Worm (Caenorhabditis elegans): ENCODE measurements around the gene F35A5.5.

The F35A5.5 gene

DNA sequence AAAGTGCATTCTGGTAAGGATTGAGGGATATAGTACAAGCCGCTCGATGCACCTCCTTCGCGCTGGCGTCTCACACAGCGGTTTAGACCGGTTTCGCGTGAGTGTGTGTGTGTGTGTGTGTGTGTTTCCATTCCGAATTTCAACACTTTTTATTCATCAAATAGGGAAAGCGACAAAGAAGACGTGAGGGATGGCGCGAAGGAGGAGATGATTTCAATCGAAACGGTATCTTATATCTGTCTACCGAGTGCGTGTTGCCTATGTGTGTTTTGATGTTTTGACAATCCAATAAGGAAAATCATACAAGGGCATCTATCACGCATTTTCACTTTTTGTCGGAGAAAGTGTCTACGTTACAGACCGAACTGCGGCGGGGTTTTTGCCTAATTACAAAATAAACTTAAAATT, 42.2 kb upstream of the F35A5.5 start:
- TF ChIP-seq sma-9 (GFP tag; optimal IDR thresholded peaks at IDR 0.05) (peak; percentile 71), sma-9 (tag; optimal IDR thresholded peaks at IDR 0.05) (no peak), unc-39 (tag; optimal IDR thresholded peaks at IDR 0.05) (no peak), alr-1 (tag; optimal IDR thresholded peaks at IDR 0.05) (no peak), nhr-129 (tag; optimal IDR thresholded peaks at IDR 0.05) (peak; percentile 58), sem-4 (tag; optimal IDR thresholded peaks at IDR 0.05) (peak; percentile 19), blmp-1 (tag; optimal IDR thresholded peaks at IDR 0.05; ENCODE audit: insufficient read depth) (peak; percentile 96), egl-27 (tag; optimal IDR thresholded peaks at IDR 0.05) (peak; percentile 72), nhr-21 (tag; optimal IDR thresholded peaks at IDR 0.05) (peak; percentile 91), Y55F3AM.14 (GFP tag; optimal IDR thresholded peaks at IDR 0.05) (peak; percentile 40), sma-3 (GFP tag; optimal IDR thresholded peaks at IDR 0.05) (peak; percentile 81), nhr-6 (tag; optimal IDR thresholded peaks at IDR 0.05) (peak; percentile 10), nhr-12 (tag; optimal IDR thresholded peaks at IDR 0.05) (no peak), ceh-16 (tag; optimal IDR thresholded peaks at IDR 0.05) (peak; percentile 37), fos-1 (tag; optimal IDR thresholded peaks at IDR 0.05) (peak; percentile 1), ztf-4 (tag; optimal IDR thresholded peaks at IDR 0.05) (no peak), dmd-4 (tag; optimal IDR thresholded peaks at IDR 0.05) (no peak), lin-39 (tag; optimal IDR thresholded peaks at IDR 0.05) (no peak), snpc-4 (tag; optimal IDR thresholded peaks at IDR 0.05) (no peak), nhr-25 (tag; optimal IDR thresholded peaks at IDR 0.05) (peak; percentile 90), nhr-77 (tag; optimal IDR thresholded peaks at IDR 0.05) (no peak), R02D3.7 (tag; optimal IDR thresholded peaks at IDR 0.05) (no peak), mdl-1 (tag; optimal IDR thresholded peaks at IDR 0.05) (peak in 1 of 2 experiments; percentile 1)

DNA sequence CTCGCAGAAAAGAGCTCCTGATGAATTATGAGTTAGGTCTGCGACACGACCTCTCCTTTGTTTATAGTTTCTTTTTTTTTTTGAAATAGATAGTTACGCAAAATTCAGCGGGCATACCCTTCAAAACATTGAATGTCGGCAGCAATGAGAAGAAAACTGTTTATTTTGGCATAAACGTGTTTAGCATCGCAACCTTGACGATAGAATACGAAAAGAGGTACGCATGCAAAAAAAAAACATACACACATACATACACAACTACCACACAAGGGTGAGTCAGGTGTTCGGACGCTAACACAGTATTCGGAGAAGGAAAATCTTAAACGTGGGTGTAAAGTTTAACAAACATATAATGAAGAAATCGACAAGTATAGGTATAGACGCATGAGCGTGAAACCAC, 40.1 kb upstream of the F35A5.5 start:
- no peak for TF ChIP-seq ZK546.5 (tag; optimal IDR thresholded peaks at IDR 0.05)
- peak; percentile 38 for TF ChIP-seq nhr-25 (tag; optimal IDR thresholded peaks at IDR 0.05)

DNA sequence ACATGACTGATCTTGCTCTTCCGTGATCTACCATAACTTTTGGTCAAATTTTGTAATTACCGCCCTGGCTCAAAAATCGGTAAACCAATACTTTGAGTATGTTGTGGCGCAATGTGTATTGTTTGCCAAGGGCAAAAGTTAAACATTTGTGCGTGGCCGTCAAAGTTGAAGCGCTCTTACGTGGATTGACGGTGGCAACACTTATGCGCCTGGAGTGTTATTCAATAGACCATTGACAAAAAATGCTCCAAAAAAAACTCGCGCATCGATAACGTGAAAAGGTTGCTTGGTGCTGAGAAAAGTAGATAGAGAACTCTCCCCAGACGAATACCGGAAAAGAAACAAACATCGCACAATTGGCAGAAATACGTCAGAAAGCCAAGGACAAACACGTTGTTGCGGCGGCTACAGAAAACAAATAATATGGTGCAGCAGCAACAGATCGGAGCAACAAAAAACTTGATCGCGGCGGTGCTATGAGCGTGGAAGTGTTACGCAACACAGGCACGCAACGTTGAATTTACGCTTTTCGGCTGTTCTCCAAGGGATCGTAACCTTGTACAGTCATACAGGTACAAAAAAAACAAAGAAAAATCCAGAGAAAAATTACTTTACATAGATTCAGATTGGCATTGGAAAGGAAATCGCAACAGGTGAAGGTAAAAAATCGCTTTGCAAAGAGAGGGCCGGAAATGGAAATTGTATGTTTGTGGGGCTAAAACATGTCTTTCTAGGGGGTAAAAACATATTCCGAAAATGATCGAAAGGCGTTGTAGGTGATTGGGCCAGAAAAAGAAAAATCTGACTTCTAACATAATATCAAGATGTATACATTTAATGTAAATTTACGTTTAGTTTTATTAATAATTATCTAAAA, 38.7 kb upstream of the F35A5.5 start:
- TF ChIP-seq egl-27 (tag; optimal IDR thresholded peaks at IDR 0.05) (peak; percentile 14), F13H6.1 (tag; optimal IDR thresholded peaks at IDR 0.05) (peak; percentile 54), nhr-129 (tag; optimal IDR thresholded peaks at IDR 0.05) (peak; percentile 24), unc-62 (GFP tag; optimal IDR thresholded peaks at IDR 0.05) (no peak), sma-9 (GFP tag; optimal IDR thresholded peaks at IDR 0.05) (peak; percentile 39), sma-9 (tag; optimal IDR thresholded peaks at IDR 0.05) (no peak), unc-39 (tag; optimal IDR thresholded peaks at IDR 0.05) (no peak), Y55F3AM.14 (GFP tag; optimal IDR thresholded peaks at IDR 0.05) (no peak), nhr-23 (tag; optimal IDR thresholded peaks at IDR 0.05) (no peak), lin-39 (tag; optimal IDR thresholded peaks at IDR 0.05) (no peak)

DNA sequence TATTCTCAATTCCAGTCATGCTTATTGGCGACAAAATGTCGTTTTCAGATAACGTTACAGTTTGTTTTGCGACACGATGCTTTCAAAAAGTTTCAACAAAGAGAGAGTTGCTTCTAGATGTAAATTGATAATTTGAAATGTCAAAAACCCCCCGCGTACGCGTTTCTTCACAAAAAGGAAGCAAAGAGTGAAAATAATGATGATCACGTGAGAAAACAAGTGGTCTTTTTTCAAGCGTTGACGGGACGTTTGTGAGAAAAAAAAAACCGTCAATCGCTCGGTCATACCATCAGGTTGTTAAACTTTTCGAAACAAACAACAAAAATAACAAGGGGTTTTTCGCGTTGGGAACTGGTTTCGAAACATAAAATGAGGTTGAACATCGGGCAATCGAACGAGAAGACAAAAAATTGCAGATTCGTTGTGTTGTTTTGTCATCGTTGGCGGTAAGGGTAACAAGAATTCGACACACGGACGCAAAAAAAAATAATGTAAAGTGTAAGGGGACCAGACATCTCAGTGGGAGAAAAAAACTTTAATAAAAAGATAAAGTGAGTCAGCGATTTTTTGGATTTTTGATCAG, 36.6 kb upstream of the F35A5.5 start:
- peak; percentile 18 for TF ChIP-seq egl-27 (tag; optimal IDR thresholded peaks at IDR 0.05)
- peak; percentile 47 for TF ChIP-seq F13H6.1 (tag; optimal IDR thresholded peaks at IDR 0.05)
- TF ChIP-seq sma-9 (GFP tag; optimal IDR thresholded peaks at IDR 0.05), result peak; percentile 68
- TF ChIP-seq sma-9 (tag; optimal IDR thresholded peaks at IDR 0.05), result no peak
- TF ChIP-seq elt-1 (tag; optimal IDR thresholded peaks at IDR 0.05), result no peak
- TF ChIP-seq crh-2 (tag; optimal IDR thresholded peaks at IDR 0.05), result peak; percentile 87
- peak; percentile 47 for TF ChIP-seq gmeb-1 (tag; optimal IDR thresholded peaks at IDR 0.05)
- peak; percentile 19 for TF ChIP-seq C34F6.9 (tag; optimal IDR thresholded peaks at IDR 0.05)
- peak; percentile 54 for TF ChIP-seq nhr-129 (tag; optimal IDR thresholded peaks at IDR 0.05)
- TF ChIP-seq ceh-82 (tag; optimal IDR thresholded peaks at IDR 0.05), result no peak
- TF ChIP-seq sma-3 (GFP tag; optimal IDR thresholded peaks at IDR 0.05), result peak; percentile 48
- peak in 1 of 2 experiments; percentile 46 for TF ChIP-seq lsy-2 (tag; optimal IDR thresholded peaks at IDR 0.05)
- TF ChIP-seq dmd-4 (tag; optimal IDR thresholded peaks at IDR 0.05), result no peak
- TF ChIP-seq ama-1 (optimal IDR thresholded peaks at IDR 0.05), result peak; percentile 52
- peak; percentile 47 for TF ChIP-seq fos-1 (tag; optimal IDR thresholded peaks at IDR 0.05)
- peak; percentile 52 for TF ChIP-seq nhr-25 (tag; optimal IDR thresholded peaks at IDR 0.05)
